Fruit fly (Drosophila melanogaster): ENCODE measurements around the gene sls.

The sls gene

dm6 chr3L:2142435-2142834, 27.0 kb upstream of the sls start:
- no peak for TF ChIP-seq CG17801 (GFP tag; optimal IDR thresholded peaks at IDR 0.05; ENCODE audit: partially characterized antibody)

- no peak for TF ChIP-seq CG17801 (GFP tag; optimal IDR thresholded peaks at IDR 0.05; ENCODE audit: partially characterized antibody)
Observed at dm6 chr3L:2136419-2136818, 21.0 kb upstream of the sls start.

dm6 chr3L:2122333-2122732, 6.9 kb upstream of the sls start:
- TF ChIP-seq CG17801 (GFP tag; optimal IDR thresholded peaks at IDR 0.05; ENCODE audit: partially characterized antibody) = no peak

dm6 chr3L:2121724-2122123, 6.3 kb upstream of the sls start:
- no peak for TF ChIP-seq CG17801 (GFP tag; optimal IDR thresholded peaks at IDR 0.05; ENCODE audit: partially characterized antibody)

dm6 chr3L:2119002-2119401, 3.6 kb upstream of the sls start:
- TF ChIP-seq CG17801 (GFP tag; optimal IDR thresholded peaks at IDR 0.05; ENCODE audit: partially characterized antibody) = no peak

- no peak for TF ChIP-seq CG17801 (GFP tag; optimal IDR thresholded peaks at IDR 0.05; ENCODE audit: partially characterized antibody)
Observed at dm6 chr3L:2118054-2118453, 2.6 kb upstream of the sls start.

- TF ChIP-seq CG17801 (GFP tag; optimal IDR thresholded peaks at IDR 0.05; ENCODE audit: partially characterized antibody) = no peak
Observed at dm6 chr3L:2117046-2117445, 1.6 kb upstream of the sls start.

dm6 chr3L:2114687-2115444, 545 bp downstream of the sls start:
- no peak for TF ChIP-seq CG17801 (GFP tag; optimal IDR thresholded peaks at IDR 0.05; ENCODE audit: partially characterized antibody)

- no peak for TF ChIP-seq CG17801 (GFP tag; optimal IDR thresholded peaks at IDR 0.05; ENCODE audit: partially characterized antibody)
Observed at dm6 chr3L:2107293-2107858, 8.0 kb downstream of the sls start.

dm6 chr3L:2089751-2090510, 25.5 kb downstream of the sls start:
- TF ChIP-seq CG17801 (GFP tag; optimal IDR thresholded peaks at IDR 0.05; ENCODE audit: partially characterized antibody) = no peak

- TF ChIP-seq CG17801 (GFP tag; optimal IDR thresholded peaks at IDR 0.05; ENCODE audit: partially characterized antibody) = no peak
Observed at dm6 chr3L:2038124-2038523, 77.3 kb downstream of the sls start, which contains the start of gene CG42355. TSS of gene CG42355 (minus strand) at chr3L:2038224.

dm6 chr3L:2026691-2027090, 88.7 kb downstream of the sls start, which contains the start of gene Grl62c:
TSS of gene Grl62c (plus strand) at chr3L:2026991.
- no peak for TF ChIP-seq CG17801 (GFP tag; optimal IDR thresholded peaks at IDR 0.05; ENCODE audit: partially characterized antibody)

dm6 chr3L:2023291-2023690, 92.1 kb downstream of the sls start, which contains the start of gene Grl62b:
TSS of gene Grl62b (minus strand) at chr3L:2023391.
- TF ChIP-seq CG17801 (GFP tag; optimal IDR thresholded peaks at IDR 0.05; ENCODE audit: partially characterized antibody) = no peak

dm6 chr3L:2021858-2022257, 93.6 kb downstream of the sls start, which contains the start of gene Grl62a:
TSS of gene Grl62a (minus strand) at chr3L:2021958.
- TF ChIP-seq CG17801 (GFP tag; optimal IDR thresholded peaks at IDR 0.05; ENCODE audit: partially characterized antibody) = no peak

- no peak for TF ChIP-seq CG17801 (GFP tag; optimal IDR thresholded peaks at IDR 0.05; ENCODE audit: partially characterized antibody)
Observed at dm6 chr3L:2005551-2005950, 109.9 kb downstream of the sls start, which contains the start of gene CG42841. TSS of gene CG42841 (minus strand) at chr3L:2005651.

dm6 chr3L:2004732-2005131, 110.7 kb downstream of the sls start:
- TF ChIP-seq CG17801 (GFP tag; optimal IDR thresholded peaks at IDR 0.05; ENCODE audit: partially characterized antibody) = no peak

Measured in ovary, adult (tissue).